Fruit fly (Drosophila melanogaster) whole organism, embryonic: Measurements from ENCODE around the gene DAAM.

Experiments used
- Atf-2 ChIP-seq: fragments of 200-800 bp; sonication (Bioruptor generic); optimal IDR thresholded peaks from 2 replicates; lab custom pipeline; 2016; ENCODE audit warnings: missing biosample characterization, missing genetic modification characterization
- Blimp-1 ChIP-seq: fragments of 200-800 bp; sonication (Bioruptor generic); optimal IDR thresholded peaks from 3 replicates; lab custom pipeline; 2018; ENCODE audit warnings: missing biosample characterization, missing genetic modification characterization, mild to moderate bottlenecking, moderate library complexity, missing genetic modification reagents
- Bteb2 ChIP-seq: fragments of 200-800 bp; sonication (Bioruptor generic); optimal IDR thresholded peaks from 2 replicates; lab custom pipeline; 2016; ENCODE audit warnings: missing biosample characterization, missing genetic modification characterization
- CG10431 ChIP-seq: fragments of 200-800 bp; sonication (Bioruptor generic); optimal IDR thresholded peaks from 3 replicates; lab custom pipeline; 2018; ENCODE audit warnings: missing biosample characterization, mild to moderate bottlenecking, missing genetic modification characterization
- CG10543 ChIP-seq: fragments of 200-800 bp; sonication (Bioruptor generic); optimal IDR thresholded peaks from 3 replicates; lab custom pipeline; 2017; ENCODE audit warnings: missing biosample characterization, mild to moderate bottlenecking, missing genetic modification characterization, moderate library complexity
- CG14710 ChIP-seq: fragments of 200-800 bp; sonication (Bioruptor generic); optimal IDR thresholded peaks from 3 replicates; lab custom pipeline; 2019; ENCODE audit warnings: missing biosample characterization, mild to moderate bottlenecking, missing genetic modification characterization, moderate library complexity
- CG15073 ChIP-seq: fragments of 200-800 bp; sonication (Bioruptor generic); optimal IDR thresholded peaks from 2 replicates; lab custom pipeline; 2016; ENCODE audit warnings: missing biosample characterization, missing genetic modification characterization
- CG15269 ChIP-seq: fragments of 200-800 bp; sonication (Bioruptor generic); optimal IDR thresholded peaks from 2 replicates; lab custom pipeline; 2018; ENCODE audit warnings: missing biosample characterization, mild to moderate bottlenecking, missing genetic modification characterization, moderate library complexity
- CG18619 ChIP-seq: fragments of 200-800 bp; sonication (Bioruptor generic); optimal IDR thresholded peaks from 3 replicates; lab custom pipeline; 2017; ENCODE audit warnings: missing biosample characterization, mild to moderate bottlenecking, missing genetic modification characterization
- CG31441 ChIP-seq: fragments of 200-800 bp; sonication (Bioruptor generic); IDR thresholded peaks from 2 replicates; pipeline ENCODE4 v1.3.6; 2022; ENCODE audit warnings: missing biosample characterization, missing genetic modification characterization
- CG3407 ChIP-seq: fragments of 200-800 bp; sonication (Bioruptor generic); optimal IDR thresholded peaks from 2 replicates; lab custom pipeline; 2018; ENCODE audit warnings: missing biosample characterization, mild to moderate bottlenecking, missing genetic modification characterization
- CG34422 ChIP-seq: fragments of 200-800 bp; sonication (Bioruptor generic); IDR thresholded peaks from 3 replicates; pipeline ENCODE4 v1.3.6; 2022; ENCODE audit warnings: missing biosample characterization, missing genetic modification characterization
- CG43689 ChIP-seq: fragments of 200-800 bp; sonication (Bioruptor generic); IDR thresholded peaks from 2 replicates; pipeline ENCODE4 v1.3.6; 2022; ENCODE audit warnings: missing biosample characterization, missing genetic modification characterization
- CG4404 ChIP-seq: fragments of 200-800 bp; sonication (Bioruptor generic); IDR thresholded peaks from 2 replicates; pipeline ENCODE4 v1.3.6; 2022; ENCODE audit warnings: missing biosample characterization, missing genetic modification characterization
- CG4617 ChIP-seq: fragments of 200-800 bp; sonication (Bioruptor generic); optimal IDR thresholded peaks from 3 replicates; lab custom pipeline; 2016; ENCODE audit warnings: missing biosample characterization, missing genetic modification characterization, borderline replicate concordance
- CG6654 ChIP-seq: fragments of 200-800 bp; sonication (Bioruptor generic); optimal IDR thresholded peaks from 2 replicates; lab custom pipeline; 2017; ENCODE audit warnings: missing biosample characterization, mild to moderate bottlenecking, missing genetic modification characterization
- CG9437 ChIP-seq: fragments of 200-800 bp; sonication (Bioruptor generic); optimal IDR thresholded peaks from 2 replicates; lab custom pipeline; 2018; ENCODE audit warnings: missing biosample characterization, mild to moderate bottlenecking, missing genetic modification characterization
- CG9876 ChIP-seq: fragments of 200-800 bp; sonication (Bioruptor generic); optimal IDR thresholded peaks from 2 replicates; lab custom pipeline; 2016; ENCODE audit warnings: missing biosample characterization, missing genetic modification characterization
- Dek ChIP-seq: fragments of 200-800 bp; sonication (Bioruptor generic); optimal IDR thresholded peaks from 3 replicates; lab custom pipeline; 2019; ENCODE audit warnings: missing biosample characterization, mild to moderate bottlenecking, missing genetic modification characterization, moderate library complexity
- Dp ChIP-seq: fragments of 200-800 bp; sonication (Bioruptor generic); optimal IDR thresholded peaks from 2 replicates; lab custom pipeline; 2018; ENCODE audit warnings: missing biosample characterization, mild to moderate bottlenecking, missing genetic modification characterization, moderate library complexity
- E2f2 ChIP-seq: fragments of 200-800 bp; sonication (Bioruptor generic); IDR thresholded peaks from 2 replicates; pipeline ENCODE4 v1.3.6; 2022; ENCODE audit warnings: missing biosample characterization, missing genetic modification characterization
- Eip74EF ChIP-seq, 2 experiments: fragments of 200-800 bp in 1 of 2; fragments of >200 bp in 1 of 2; sonication (Bioruptor generic) in 1 of 2; optimal IDR thresholded peaks; 2 replicates each; lab custom pipeline; 2017 to 2019; ENCODE audit warnings: missing biosample characterization in 2 of 2, missing genetic modification characterization in 2 of 2, mild to moderate bottlenecking in 1 of 2, moderate library complexity in 1 of 2
- Ets97D ChIP-seq: fragments of 200-800 bp; sonication (Bioruptor generic); optimal IDR thresholded peaks from 3 replicates; lab custom pipeline; 2016; ENCODE audit warnings: missing biosample characterization, missing genetic modification characterization
- Fer3 ChIP-seq: fragments of 200-800 bp; sonication (Bioruptor generic); optimal IDR thresholded peaks from 2 replicates; lab custom pipeline; 2018; ENCODE audit warnings: missing biosample characterization, mild to moderate bottlenecking, missing genetic modification characterization, moderate library complexity
- HLH3B ChIP-seq: fragments of 200-800 bp; sonication (Bioruptor generic); IDR thresholded peaks from 2 replicates; pipeline ENCODE4 v1.3.6; 2022; ENCODE audit warnings: missing biosample characterization, missing genetic modification characterization
- HmgZ ChIP-seq: fragments of 200-800 bp; sonication (Bioruptor generic); optimal IDR thresholded peaks from 2 replicates; lab custom pipeline; 2018; ENCODE audit warnings: missing biosample characterization, mild to moderate bottlenecking, missing genetic modification characterization
- Jarid2 ChIP-seq: fragments of 200-800 bp; sonication (Bioruptor generic); optimal IDR thresholded peaks from 3 replicates; lab custom pipeline; 2017; ENCODE audit warnings: mild to moderate bottlenecking, missing biosample characterization, missing genetic modification reagents, missing genetic modification characterization
- Lim3 ChIP-seq: fragments of 200-800 bp; sonication (Bioruptor generic); IDR thresholded peaks from 2 replicates; pipeline ENCODE4 v1.3.6; 2022; ENCODE audit warnings: missing biosample characterization, missing genetic modification characterization
- MBD-R2 ChIP-seq: fragments of 200-800 bp; sonication (Bioruptor generic); IDR thresholded peaks from 2 replicates; pipeline ENCODE4 v1.3.6; 2022; ENCODE audit warnings: missing biosample characterization, missing genetic modification characterization
- Mes4 ChIP-seq: fragments of 200-800 bp; sonication (Bioruptor generic); optimal IDR thresholded peaks from 2 replicates; lab custom pipeline; 2016; ENCODE audit warnings: missing biosample characterization, missing genetic modification characterization
- Oli ChIP-seq: fragments of 200-800 bp; sonication (Bioruptor generic); optimal IDR thresholded peaks from 2 replicates; lab custom pipeline; 2018; ENCODE audit warnings: missing biosample characterization, mild to moderate bottlenecking, missing genetic modification characterization, moderate library complexity
- Sox100B ChIP-seq: fragments of 200-800 bp; sonication (Bioruptor generic); optimal IDR thresholded peaks from 3 replicates; lab custom pipeline; 2018; ENCODE audit warnings: missing biosample characterization, mild to moderate bottlenecking, missing genetic modification characterization
- Xrp1 ChIP-seq: fragments of 200-800 bp; sonication (Bioruptor generic); IDR thresholded peaks from 2 replicates; pipeline ENCODE4 v1.3.6; 2022; ENCODE audit warnings: missing biosample characterization, missing genetic modification characterization
- al ChIP-seq: fragments of 200-800 bp; sonication (Bioruptor generic); IDR thresholded peaks from 2 replicates; pipeline ENCODE4 v1.3.6; 2022; ENCODE audit warnings: missing biosample characterization, missing genetic modification characterization
- amos ChIP-seq: fragments of 200-800 bp; sonication (Bioruptor generic); IDR thresholded peaks from 2 replicates; pipeline ENCODE4 v1.3.6; 2022; ENCODE audit warnings: missing biosample characterization, missing genetic modification characterization; ENCODE audit not compliant: partially characterized antibody
- chif ChIP-seq, 2 experiments: fragments of 200-800 bp; sonication (Bioruptor generic); optimal IDR thresholded peaks; 3 replicates each; lab custom pipeline; 2016; ENCODE audit warnings: missing biosample characterization in 2 of 2, missing genetic modification characterization in 2 of 2
- danr ChIP-seq: fragments of 200-800 bp; sonication (Bioruptor generic); IDR thresholded peaks from 2 replicates; pipeline ENCODE4 v1.3.6; 2022; ENCODE audit warnings: missing biosample characterization, missing genetic modification characterization
- eve ChIP-seq, 2 experiments: fragments of >200 bp; optimal IDR thresholded peaks; 2 replicates each; lab custom pipeline; 2017; ENCODE audit warnings: missing biosample characterization in 2 of 2, missing genetic modification characterization in 2 of 2
- grn ChIP-seq: fragments of 200-800 bp; sonication (Bioruptor generic); optimal IDR thresholded peaks from 3 replicates; lab custom pipeline; 2017; ENCODE audit warnings: missing biosample characterization, missing genetic modification characterization
- her ChIP-seq: fragments of 200-800 bp; sonication (Bioruptor generic); optimal IDR thresholded peaks from 2 replicates; lab custom pipeline; 2016; ENCODE audit warnings: missing biosample characterization, missing genetic modification characterization
- insv ChIP-seq, 2 experiments: fragments of 200-800 bp; sonication (Bioruptor generic); optimal IDR thresholded peaks; 3 replicates each; lab custom pipeline; 2016 to 2018; ENCODE audit warnings: missing biosample characterization in 2 of 2, missing genetic modification characterization in 2 of 2
- p53 ChIP-seq: fragments of 200-800 bp; sonication (Bioruptor generic); optimal IDR thresholded peaks from 2 replicates; lab custom pipeline; 2016; ENCODE audit warnings: missing biosample characterization, missing genetic modification characterization
- pzg ChIP-seq: fragments of 200-800 bp; sonication (Bioruptor generic); optimal IDR thresholded peaks from 3 replicates; lab custom pipeline; 2018; ENCODE audit warnings: missing biosample characterization, mild to moderate bottlenecking, missing genetic modification characterization, moderate library complexity
- repo ChIP-seq: fragments of 200-800 bp; sonication (Bioruptor generic); optimal IDR thresholded peaks from 2 replicates; lab custom pipeline; 2016; ENCODE audit warnings: missing biosample characterization, missing genetic modification characterization
- row ChIP-seq: fragments of 200-800 bp; sonication (Bioruptor generic); IDR thresholded peaks from 3 replicates; pipeline ENCODE4 v1.3.6; 2022; ENCODE audit warnings: missing biosample characterization, missing genetic modification characterization
- tna ChIP-seq: fragments of 200-800 bp; sonication (Bioruptor generic); IDR thresholded peaks from 2 replicates; pipeline ENCODE4 v1.3.6; 2022; ENCODE audit warnings: missing biosample characterization, missing genetic modification characterization; ENCODE audit not compliant: partially characterized antibody
- twi ChIP-seq: fragments of 200-800 bp; optimal IDR thresholded peaks from 2 replicates; lab custom pipeline; 2019; ENCODE audit warnings: missing biosample characterization, mild to moderate bottlenecking, missing genetic modification characterization, moderate library complexity
- tx ChIP-seq: fragments of 200-800 bp; sonication (Bioruptor generic); optimal IDR thresholded peaks from 2 replicates; lab custom pipeline; 2016; ENCODE audit warnings: missing biosample characterization, missing genetic modification characterization
- wor ChIP-seq: fragments of 200-800 bp; sonication (Bioruptor generic); IDR thresholded peaks from 2 replicates; pipeline ENCODE4 v1.3.6; 2022; ENCODE audit warnings: missing biosample characterization, missing genetic modification characterization

Gene DAAM

DNA sequence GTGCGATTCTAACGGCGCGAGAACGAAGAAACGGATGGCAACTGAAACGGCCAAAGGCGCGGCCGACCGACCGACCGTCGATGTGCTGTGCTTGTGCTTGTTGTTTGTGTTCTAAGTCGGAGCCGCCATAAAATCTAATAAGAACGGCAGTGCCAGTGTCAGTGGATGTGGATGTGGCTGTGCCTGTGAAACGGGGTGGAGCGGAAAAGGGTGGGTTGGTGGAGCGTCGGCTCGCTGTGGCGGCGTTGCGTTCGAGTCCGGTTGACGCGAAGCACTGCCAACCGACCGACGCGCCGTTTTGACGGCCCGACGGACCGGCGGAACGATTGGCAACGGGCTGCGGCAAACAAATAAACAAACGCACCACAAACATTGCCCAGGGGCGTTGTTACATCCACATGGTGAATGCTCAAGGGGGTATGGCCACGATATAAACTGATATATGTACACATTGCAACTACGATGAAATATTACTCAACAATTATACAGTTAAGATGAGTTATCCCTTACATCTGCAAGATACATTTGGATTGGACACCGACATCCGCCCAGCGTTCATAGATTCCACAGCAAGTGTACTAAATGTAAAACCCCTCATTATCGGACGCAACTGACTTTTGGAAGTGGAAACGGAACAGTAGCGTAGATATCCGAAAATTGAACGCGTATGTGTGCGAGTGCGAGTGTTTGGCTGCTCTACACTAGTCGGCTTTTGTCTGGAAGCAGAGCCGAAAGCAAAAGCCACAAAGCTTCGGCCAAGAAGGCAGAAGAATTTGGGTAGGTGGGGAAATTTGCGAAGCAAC lies 46.9 kb downstream of the DAAM start, which contains the start of gene Atf3 (continued):
- TF ChIP-seq Jarid2 (GFP tag; lab: Kevin White, UChicago) = peak; percentile 92
- peak; percentile 87 for TF ChIP-seq grn (GFP tag; lab: Kevin White, UChicago)
- peak; percentile 97 for TF ChIP-seq p53 (GFP tag; lab: Kevin White, UChicago)
- TF ChIP-seq Ets97D (GFP tag; lab: Kevin White, UChicago) = peak; percentile 95
- peak; percentile 99 for TF ChIP-seq Fer3 (tag; lab: Kevin White, UChicago)
- TF ChIP-seq CG10543 (GFP tag; lab: Kevin White, UChicago) = peak; percentile 99
- TF ChIP-seq CG3407 (GFP tag; lab: Kevin White, UChicago) = peak; percentile 96
- TF ChIP-seq chif (GFP tag; optimal IDR thresholded peaks at IDR 0.05; lab: Kevin White, UChicago) = peak; percentile 98 to 99
- TF ChIP-seq Mes4 (GFP tag; lab: Kevin White, UChicago) = peak; percentile 98
- TF ChIP-seq Lim3 = peak; percentile 93
- TF ChIP-seq CG14710 = peak; percentile 96
- TF ChIP-seq Dek (tag; lab: Kevin White, UChicago) = peak; percentile 99
- TF ChIP-seq row (GFP tag; lab: Robert Waterston, UW) = peak; percentile 98
- peak; percentile 99 for TF ChIP-seq CG34422
- TF ChIP-seq Eip74EF (GFP tag; optimal IDR thresholded peaks at IDR 0.05; lab: Kevin White, UChicago) = peak in 1 of 2 experiments; percentile 99
- peak; percentile 98 for TF ChIP-seq MBD-R2
- no peak for TF ChIP-seq amos (GFP tag; lab: Robert Waterston, UW)
- TF ChIP-seq CG4617 (GFP tag; lab: Kevin White, UChicago) = peak; percentile 99
- TF ChIP-seq tna (GFP tag; lab: Robert Waterston, UW) = no peak
- TF ChIP-seq CG9437 = peak; percentile 95
- peak; percentile 98 for TF ChIP-seq wor (GFP tag; lab: Robert Waterston, UW)
- TF ChIP-seq pzg = peak; percentile 52
- TF ChIP-seq CG10431 (GFP tag; lab: Kevin White, UChicago) = peak; percentile 89
- TF ChIP-seq HmgZ (tag; lab: Kevin White, UChicago) = peak; percentile 100
- TF ChIP-seq Bteb2 (GFP tag; lab: Kevin White, UChicago) = peak; percentile 99
- TF ChIP-seq danr (GFP tag; lab: Robert Waterston, UW) = peak; percentile 98
- TF ChIP-seq CG18619 (GFP tag; lab: Kevin White, UChicago) = peak; percentile 100
- TF ChIP-seq E2f2 (GFP tag; lab: Robert Waterston, UW) = peak; percentile 87
- peak in 1 of 2 experiments; percentile 100 for TF ChIP-seq eve (GFP tag; optimal IDR thresholded peaks at IDR 0.05; lab: Kevin White, UChicago)
- TF ChIP-seq Oli (tag; lab: Kevin White, UChicago) = peak; percentile 100
- peak; percentile 92 for TF ChIP-seq CG43689 (GFP tag; lab: Robert Waterston, UW)
- TF ChIP-seq twi (tag; lab: Kevin White, UChicago) = peak; percentile 96
- TF ChIP-seq Dp (GFP tag; lab: Kevin White, UChicago) = peak; percentile 35
- TF ChIP-seq CG9876 = peak; percentile 99
- TF ChIP-seq CG31441 (GFP tag; lab: Robert Waterston, UW) = peak; percentile 99
- TF ChIP-seq al = peak; percentile 99
- peak; percentile 99 for TF ChIP-seq Atf-2
- peak; percentile 86 for TF ChIP-seq CG15073 (GFP tag; lab: Kevin White, UChicago)
- TF ChIP-seq Xrp1 (GFP tag; lab: Robert Waterston, UW) = peak; percentile 98
- TF ChIP-seq CG15269 (tag; lab: Kevin White, UChicago) = peak; percentile 99
- peak; percentile 98 for TF ChIP-seq her (GFP tag; lab: Kevin White, UChicago)
- TF ChIP-seq HLH3B (GFP tag; lab: Robert Waterston, UW) = peak; percentile 98
- TF ChIP-seq insv (GFP tag; optimal IDR thresholded peaks at IDR 0.05; lab: Kevin White, UChicago) = peak; percentile 72 to 79
- TF ChIP-seq Sox100B = peak; percentile 99
- TF ChIP-seq CG6654 = peak; percentile 94
- TF ChIP-seq repo (GFP tag; lab: Kevin White, UChicago) = peak; percentile 98
- TF ChIP-seq CG4404 (GFP tag; lab: Robert Waterston, UW) = peak; percentile 99
- TF ChIP-seq Blimp-1 = peak; percentile 96
- peak; percentile 99 for TF ChIP-seq tx (GFP tag; lab: Kevin White, UChicago)
